Worm (Caenorhabditis elegans): ENCODE measurements around the gene lgc-46.

The lgc-46 gene

DNA sequence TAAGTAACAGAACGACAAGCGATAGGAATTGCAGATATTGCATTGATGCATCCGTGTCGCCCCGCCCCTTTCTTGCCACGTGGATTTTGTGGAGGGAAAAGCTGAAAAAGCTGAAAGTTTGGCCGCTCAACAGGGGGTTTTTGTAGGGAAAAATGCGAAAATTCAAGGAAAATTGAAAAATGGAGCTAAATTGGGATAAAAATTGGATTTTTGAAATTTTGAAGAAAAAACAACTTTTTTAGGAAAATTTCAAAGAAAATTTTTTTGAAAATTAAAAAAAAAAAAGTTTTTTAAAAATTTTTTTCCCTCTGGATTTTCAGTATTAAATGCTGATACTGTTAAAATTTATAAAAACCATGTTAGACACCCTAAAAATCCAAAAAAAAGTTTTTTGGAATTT is at the start of gene lgc-46:
TSS of gene lgc-46 (minus strand) at position 101 of the 400 bp plus-strand sequence.
- TF ChIP-seq C04F5.9 (tag; optimal IDR thresholded peaks at IDR 0.05) (no peak), rnt-1 (tag; optimal IDR thresholded peaks at IDR 0.05) (no peak), snu-23 (GFP tag; optimal IDR thresholded peaks at IDR 0.05) (no peak), grh-1 (GFP tag; IDR thresholded peaks at IDR 0.05) (no peak), sup-37 (GFP tag; optimal IDR thresholded peaks at IDR 0.05) (no peak), ama-1 (optimal IDR thresholded peaks at IDR 0.05) (no peak), nhr-19 (GFP tag; conservative IDR thresholded peaks at IDR 0.05) (no peak), lsy-2 (tag; optimal IDR thresholded peaks at IDR 0.05) (no peak), nhr-237 (tag; optimal IDR thresholded peaks at IDR 0.05) (no peak), dpl-1 (GFP tag; optimal IDR thresholded peaks at IDR 0.05) (no peak), swsn-7 (tag; optimal IDR thresholded peaks at IDR 0.05) (no peak), pax-3 (tag; optimal IDR thresholded peaks at IDR 0.05) (no peak), unc-130 (tag; optimal IDR thresholded peaks at IDR 0.05) (no peak), hlh-17 (GFP tag; optimal IDR thresholded peaks at IDR 0.05; ENCODE audit: borderline replicate concordance) (no peak), tbx-2 (tag; optimal IDR thresholded peaks at IDR 0.05) (no peak), tlp-1 (tag; optimal IDR thresholded peaks at IDR 0.05) (no peak), lin-35 (GFP tag; optimal IDR thresholded peaks at IDR 0.05) (no peak), egl-13 (tag; optimal IDR thresholded peaks at IDR 0.05) (no peak)

- TF ChIP-seq unc-130 (tag; optimal IDR thresholded peaks at IDR 0.05): no peak
- no peak for TF ChIP-seq ces-1 (GFP tag; optimal IDR thresholded peaks at IDR 0.05)
- no peak for TF ChIP-seq zip-4 (GFP tag; optimal IDR thresholded peaks at IDR 0.05)
- TF ChIP-seq nhr-76 (tag; optimal IDR thresholded peaks at IDR 0.05): no peak
- TF ChIP-seq hlh-4 (tag; optimal IDR thresholded peaks at IDR 0.05): no peak
- no peak for TF ChIP-seq jun-1 (tag; optimal IDR thresholded peaks at IDR 0.05)
- no peak for TF ChIP-seq snu-23 (GFP tag; optimal IDR thresholded peaks at IDR 0.05)
- no peak for TF ChIP-seq ztf-4 (tag; optimal IDR thresholded peaks at IDR 0.05)
- no peak for TF ChIP-seq mdl-1 (tag; optimal IDR thresholded peaks at IDR 0.05)
- TF ChIP-seq ceh-90 (tag; optimal IDR thresholded peaks at IDR 0.05): no peak
- no peak for TF ChIP-seq lin-35 (GFP tag; optimal IDR thresholded peaks at IDR 0.05)
- TF ChIP-seq elt-3 (tag; optimal IDR thresholded peaks at IDR 0.05): no peak
- no peak for TF ChIP-seq nhr-85 (tag)
- no peak for TF ChIP-seq Y116A8C.19 (tag; optimal IDR thresholded peaks at IDR 0.05; ENCODE audit: borderline replicate concordance)
- no peak for TF ChIP-seq fkh-10 (GFP tag; optimal IDR thresholded peaks at IDR 0.05)
- TF ChIP-seq nhr-19 (GFP tag; conservative IDR thresholded peaks at IDR 0.05): no peak
These were observed 45.9 kb upstream of the lgc-46 start, which contains the start of gene nspg-8 for ce11 chrIII:1181756-1182155. Gene nspg-8 (plus strand): TSS chrIII:1182056.

DNA sequence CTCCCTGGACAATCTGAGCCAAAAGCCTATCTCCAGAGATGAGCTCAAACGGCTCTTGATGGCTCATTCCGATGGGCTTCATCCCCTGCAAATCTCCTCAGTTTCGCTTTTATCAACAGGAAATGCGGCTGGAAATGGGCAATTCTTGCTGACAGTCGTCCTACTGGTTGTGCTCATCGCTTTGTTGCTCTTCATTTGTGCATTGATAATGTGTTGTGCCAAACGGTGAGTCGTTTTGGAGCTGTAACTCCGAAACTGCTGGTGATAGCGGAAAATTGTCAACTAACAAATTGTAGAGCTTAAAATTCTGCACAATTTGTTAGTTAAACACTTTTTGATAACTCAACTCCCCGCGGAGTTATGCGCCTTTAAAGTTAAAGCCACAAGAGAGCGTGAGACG is 43.2 kb upstream of the lgc-46 start:
- TF ChIP-seq isw-1 (GFP tag; IDR thresholded peaks at IDR 0.05): no peak
- no peak for TF ChIP-seq mep-1 (tag; optimal IDR thresholded peaks at IDR 0.05)
- TF ChIP-seq skn-1 (tag; optimal IDR thresholded peaks at IDR 0.05): no peak
- no peak for TF ChIP-seq grh-1 (GFP tag; IDR thresholded peaks at IDR 0.05)
- TF ChIP-seq fos-1 (tag; optimal IDR thresholded peaks at IDR 0.05): no peak
- TF ChIP-seq egl-27 (tag; optimal IDR thresholded peaks at IDR 0.05): no peak
- no peak for TF ChIP-seq lin-13 (GFP tag; optimal IDR thresholded peaks at IDR 0.05)
- no peak for TF ChIP-seq elt-2 (tag; optimal IDR thresholded peaks at IDR 0.05)
- TF ChIP-seq nhr-11 (tag; optimal IDR thresholded peaks at IDR 0.05): no peak

- TF ChIP-seq efl-1 (optimal IDR thresholded peaks at IDR 0.05) (no peak), efl-1 (GFP tag; optimal IDR thresholded peaks at IDR 0.05 in 1 of 2) (peak in 1 of 2 experiments; percentile 89), blmp-1 (tag; optimal IDR thresholded peaks at IDR 0.05) (no peak), lin-14 (GFP tag; optimal IDR thresholded peaks at IDR 0.05) (no peak), aly-2 (tag; optimal IDR thresholded peaks at IDR 0.05) (no peak), hlh-17 (GFP tag; optimal IDR thresholded peaks at IDR 0.05; ENCODE audit: borderline replicate concordance) (no peak), nhr-20 (tag; optimal IDR thresholded peaks at IDR 0.05) (no peak), ces-1 (GFP tag; optimal IDR thresholded peaks at IDR 0.05) (no peak), tbx-2 (tag; optimal IDR thresholded peaks at IDR 0.05) (no peak)
These were observed 40.3 kb upstream of the lgc-46 start, which contains the start of gene eak-3 for ce11 chrIII:1176080-1176608. Gene eak-3 (minus strand): TSS chrIII:1176558.
